Worm (Caenorhabditis elegans): ENCODE results near the gene abu-11.

- TF ChIP-seq nfya-1 (tag; optimal IDR thresholded peaks at IDR 0.05): no peak
- no peak for TF ChIP-seq dmd-4 (tag; optimal IDR thresholded peaks at IDR 0.05; ENCODE audit: borderline replicate concordance)
- TF ChIP-seq ama-1 (optimal IDR thresholded peaks at IDR 0.05): no peak
- no peak for TF ChIP-seq ahr-1 (tag; optimal IDR thresholded peaks at IDR 0.05)
Measured at ce11 chrII:217308-217707, 22.9 kb upstream of the abu-11 start.

Data from whole organism, late embryonic.